Fruit fly (Drosophila melanogaster): Measurements from ENCODE around the gene Pgm1.

DNA sequence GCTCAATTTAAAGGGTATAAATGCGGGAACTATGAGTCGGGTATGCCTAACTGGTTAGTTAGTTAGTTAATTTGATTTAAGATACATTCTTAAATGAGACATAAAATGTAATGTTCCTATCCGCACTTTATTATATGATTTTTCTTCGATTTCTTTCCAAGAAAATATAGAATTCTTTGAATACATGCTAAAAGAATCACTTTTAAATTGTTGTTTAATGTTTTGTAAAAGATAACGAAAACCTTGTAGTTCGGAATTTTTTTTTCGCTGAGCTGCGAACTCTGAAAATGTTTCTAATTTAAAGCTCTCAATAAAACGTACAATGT lies 31.7 kb upstream of the Pgm1 start:
- no peak for TF ChIP-seq ttk (optimal IDR thresholded peaks at IDR 0.05)
- TF ChIP-seq psq (optimal IDR thresholded peaks at IDR 0.05) = no peak
- no peak for TF ChIP-seq insv (optimal IDR thresholded peaks at IDR 0.05)
- TF ChIP-seq Myc (optimal IDR thresholded peaks at IDR 0.05) = no peak
- no peak for TF ChIP-seq h (optimal IDR thresholded peaks at IDR 0.05)
